Worm (Caenorhabditis elegans) whole organism, young adult: ENCODE data around the gene cdk-1.

ENCODE experiments used
- B0019.2 ChIP-seq: fragments of 200-800 bp; sonication (Bioruptor generic); conservative IDR thresholded peaks from 2 replicates; pipeline ENCODE4 v1.3.6; 2022; ENCODE audit warnings: missing genetic modification reagents, missing genetic modification characterization, missing compliant biosample characterization
- B0035.1 ChIP-seq: sonication (generic microtip); optimal IDR thresholded peaks from 2 replicates; lab custom pipeline; 2016; ENCODE audit warnings: missing genetic modification characterization, mild to moderate bottlenecking, missing compliant biosample characterization, missing genotype, missing genetic modification reagents
- F22D6.2 ChIP-seq: sonication (generic microtip); optimal IDR thresholded peaks from 2 replicates; lab custom pipeline; 2016; ENCODE audit warnings: mild to moderate bottlenecking, missing genetic modification characterization, missing compliant biosample characterization
- F37B4.10 ChIP-seq: fragments of 200-800 bp; sonication (Bioruptor generic); IDR thresholded peaks from 2 replicates; pipeline ENCODE4 v1.3.6; 2022; ENCODE audit warnings: missing genetic modification characterization, missing compliant biosample characterization
- T07F8.4 ChIP-seq: sonication (generic microtip); optimal IDR thresholded peaks from 2 replicates; lab custom pipeline; 2016; ENCODE audit warnings: mild to moderate bottlenecking, missing genetic modification characterization, moderate library complexity, missing compliant biosample characterization
- Y53F4B.3 ChIP-seq: fragments of 200-800 bp; sonication (Bioruptor generic); IDR thresholded peaks from 2 replicates; pipeline ENCODE4 v1.3.6; 2022; ENCODE audit warnings: missing genetic modification reagents, missing genetic modification characterization, missing compliant biosample characterization
- Y53G8AR.9 ChIP-seq: fragments of 200-800 bp; sonication (Bioruptor generic); conservative IDR thresholded peaks from 2 replicates; pipeline ENCODE4 v1.3.6; 2022; ENCODE audit warnings: missing genetic modification reagents, missing genetic modification characterization, missing compliant biosample characterization
- Y79H2A.3 ChIP-seq: fragments of 200-800 bp; sonication (Bioruptor generic); conservative IDR thresholded peaks from 2 replicates; pipeline ENCODE4 v1.3.6; 2022; ENCODE audit warnings: missing genetic modification reagents, missing genetic modification characterization, missing compliant biosample characterization
- ama-1 ChIP-seq, 3 experiments: fragments of 150-350 bp in 1 of 3; sonication (generic microtip) in 2 of 3; optimal IDR thresholded peaks; 2 replicates each; lab custom pipeline; 2014 to 2018; ENCODE audit warnings: missing biosample characterization in 2 of 3, missing genetic modification characterization in 2 of 3, missing genetic modification reagents in 2 of 3
- aptf-2 ChIP-seq: fragments of 200-800 bp; sonication (Bioruptor generic); conservative IDR thresholded peaks from 2 replicates; pipeline ENCODE4 v1.3.6; 2022; ENCODE audit warnings: missing genetic modification reagents, missing genetic modification characterization, missing compliant biosample characterization
- atf-7 ChIP-seq: sonication (generic microtip); optimal IDR thresholded peaks from 2 replicates; lab custom pipeline; 2017; ENCODE audit warnings: mild to moderate bottlenecking, missing genetic modification characterization, missing compliant biosample characterization
- athp-1 ChIP-seq: sonication (generic microtip); optimal IDR thresholded peaks from 2 replicates; lab custom pipeline; 2017; ENCODE audit warnings: mild to moderate bottlenecking, missing genetic modification characterization, missing compliant biosample characterization
- bed-1 ChIP-seq: fragments of 200-800 bp; sonication (Bioruptor generic); IDR thresholded peaks from 2 replicates; pipeline ENCODE4 v1.3.6; 2022; ENCODE audit warnings: missing genetic modification reagents, missing genetic modification characterization, missing compliant biosample characterization
- ccch-3 ChIP-seq: fragments of 200-800 bp; sonication (Bioruptor generic); optimal IDR thresholded peaks from 2 replicates; lab custom pipeline; 2018; ENCODE audit warnings: mild to moderate bottlenecking, missing genetic modification characterization, missing compliant biosample characterization
- cebp-2 ChIP-seq: fragments of 200-800 bp; sonication (Bioruptor generic); IDR thresholded peaks from 2 replicates; pipeline ENCODE4 v1.3.6; 2022; ENCODE audit warnings: missing genetic modification characterization, missing compliant biosample characterization
- ceh-100 ChIP-seq: fragments of 200-800 bp; sonication (Bioruptor generic); IDR thresholded peaks from 2 replicates; pipeline ENCODE4 v1.3.6; 2022; ENCODE audit warnings: missing genetic modification reagents, missing genetic modification characterization, missing compliant biosample characterization
- ceh-27 ChIP-seq: fragments of 200-800 bp; sonication (Bioruptor generic); optimal IDR thresholded peaks from 2 replicates; lab custom pipeline; 2018; ENCODE audit warnings: mild to moderate bottlenecking, missing genetic modification characterization, moderate library complexity, missing compliant biosample characterization
- ceh-79 ChIP-seq: sonication (generic microtip); optimal IDR thresholded peaks from 2 replicates; lab custom pipeline; 2017; ENCODE audit warnings: mild to moderate bottlenecking, missing genetic modification characterization, missing compliant biosample characterization
- chd-7 ChIP-seq: sonication (generic microtip); optimal IDR thresholded peaks from 2 replicates; lab custom pipeline; 2016; ENCODE audit warnings: mild to moderate bottlenecking, missing genetic modification characterization, moderate library complexity, missing compliant biosample characterization
- dpff-1 ChIP-seq: sonication (generic microtip); optimal IDR thresholded peaks from 2 replicates; lab custom pipeline; 2017; ENCODE audit warnings: mild to moderate bottlenecking, missing genetic modification characterization, missing compliant biosample characterization
- egl-18 ChIP-seq: fragments of 200-800 bp; sonication (Bioruptor generic); IDR thresholded peaks from 2 replicates; pipeline ENCODE4 v1.3.6; 2022; ENCODE audit warnings: missing genetic modification reagents, missing genetic modification characterization, missing compliant biosample characterization
- egrh-3 ChIP-seq: fragments of 200-800 bp; sonication (Bioruptor generic); IDR thresholded peaks from 2 replicates; pipeline ENCODE4 v1.3.6; 2022; ENCODE audit warnings: missing genetic modification reagents, missing genetic modification characterization, missing compliant biosample characterization
- hlh-26 ChIP-seq: fragments of 200-800 bp; sonication (Bioruptor generic); conservative IDR thresholded peaks from 2 replicates; pipeline ENCODE4 v1.3.6; 2022; ENCODE audit warnings: missing genetic modification reagents, missing genetic modification characterization, missing compliant biosample characterization
- lag-1 ChIP-seq: fragments of 200-800 bp; sonication (Bioruptor generic); IDR thresholded peaks from 2 replicates; pipeline ENCODE4 v1.3.6; 2022; ENCODE audit warnings: missing genetic modification reagents, missing genetic modification characterization, missing compliant biosample characterization
- let-607 ChIP-seq, 2 experiments: fragments of 200-800 bp in 1 of 2; sonication (Bioruptor generic) in 1 of 2; sonication (generic microtip) in 1 of 2; optimal IDR thresholded peaks; 2 replicates each; lab custom pipeline; 2016 to 2018; ENCODE audit warnings: mild to moderate bottlenecking in 2 of 2, missing compliant biosample characterization in 2 of 2, missing genetic modification characterization in 2 of 2, moderate library complexity in 2 of 2, missing genotype in 1 of 2
- lin-35 ChIP-seq, 3 experiments: fragments of 150-350 bp in 2 of 3; sonication (generic microtip) in 1 of 3; optimal IDR thresholded peaks; 2 replicates each; lab custom pipeline; 2014 to 2018; ENCODE audit warnings: missing biosample characterization in 3 of 3, missing genetic modification characterization in 3 of 3, missing genetic modification reagents in 3 of 3
- lin-40 ChIP-seq: sonication (generic microtip); optimal IDR thresholded peaks from 2 replicates; lab custom pipeline; 2016; ENCODE audit warnings: missing genetic modification characterization, mild to moderate bottlenecking, missing compliant biosample characterization, missing genotype, missing genetic modification reagents
- madf-3 ChIP-seq: fragments of 200-800 bp; sonication (Bioruptor generic); IDR thresholded peaks from 2 replicates; pipeline ENCODE4 v1.3.6; 2022; ENCODE audit warnings: missing genetic modification reagents, missing genetic modification characterization, missing compliant biosample characterization
- madf-6 ChIP-seq: fragments of 200-800 bp; sonication (Bioruptor generic); IDR thresholded peaks from 2 replicates; pipeline ENCODE4 v1.3.6; 2022; ENCODE audit warnings: missing genetic modification reagents, missing genetic modification characterization, missing compliant biosample characterization
- mcd-1 ChIP-seq: fragments of 200-800 bp; sonication (Bioruptor generic); IDR thresholded peaks from 2 replicates; pipeline ENCODE4 v1.3.6; 2022; ENCODE audit warnings: missing genetic modification reagents, missing genetic modification characterization, missing compliant biosample characterization
- nfya-1 ChIP-seq: sonication (generic microtip); optimal IDR thresholded peaks from 2 replicates; lab custom pipeline; 2017; ENCODE audit warnings: antibody characterized with exemption, missing compliant biosample characterization, missing genetic modification characterization, borderline replicate concordance; ENCODE audit not compliant: insufficient read depth
- nhr-179 ChIP-seq: sonication (generic microtip); optimal IDR thresholded peaks from 2 replicates; lab custom pipeline; 2016; ENCODE audit warnings: mild to moderate bottlenecking, missing genetic modification characterization, missing compliant biosample characterization
- nhr-90 ChIP-seq: sonication (generic microtip); optimal IDR thresholded peaks from 2 replicates; lab custom pipeline; 2016; ENCODE audit warnings: missing genotype, mild to moderate bottlenecking, missing genetic modification characterization, missing compliant biosample characterization
- repo-1 ChIP-seq: sonication (generic microtip); optimal IDR thresholded peaks from 2 replicates; lab custom pipeline; 2017; ENCODE audit warnings: mild to moderate bottlenecking, missing genetic modification characterization, missing compliant biosample characterization
- snpc-1.1 ChIP-seq: sonication (generic microtip); optimal IDR thresholded peaks from 2 replicates; lab custom pipeline; 2017; ENCODE audit warnings: missing genetic modification characterization, mild to moderate bottlenecking, missing compliant biosample characterization, antibody characterized with exemption, moderate library complexity, missing genotype, missing genetic modification reagents; ENCODE audit not compliant: insufficient read depth
- snpc-1.3 ChIP-seq: sonication (generic microtip); optimal IDR thresholded peaks from 2 replicates; lab custom pipeline; 2017; ENCODE audit warnings: missing genetic modification characterization, mild to moderate bottlenecking, missing compliant biosample characterization, antibody characterized with exemption, moderate library complexity, missing genotype, missing genetic modification reagents; ENCODE audit not compliant: insufficient read depth
- snpc-3.4 ChIP-seq: sonication (generic microtip); optimal IDR thresholded peaks from 2 replicates; lab custom pipeline; 2017; ENCODE audit warnings: missing genetic modification characterization, mild to moderate bottlenecking, missing compliant biosample characterization, antibody characterized with exemption, moderate library complexity, missing genotype, missing genetic modification reagents
- snpc-4 ChIP-seq, 5 experiments: fragments of 150-350 bp in 1 of 5; sonication (generic microtip) in 4 of 5; optimal IDR thresholded peaks; 2 replicates each; lab custom pipeline; 2014 to 2018; ENCODE audit warnings: missing genetic modification characterization in 5 of 5, missing biosample characterization in 3 of 5, antibody characterized with exemption in 2 of 5, mild to moderate bottlenecking in 2 of 5, missing compliant biosample characterization in 2 of 5, missing genotype in 2 of 5, moderate library complexity in 2 of 5, missing genetic modification reagents in 1 of 5
- somi-1 ChIP-seq: fragments of 200-800 bp; sonication (Bioruptor generic); optimal IDR thresholded peaks from 2 replicates; lab custom pipeline; 2018; ENCODE audit warnings: mild to moderate bottlenecking, missing genetic modification characterization, missing compliant biosample characterization
- tbp1 ChIP-seq: fragments of 200-800 bp; sonication (Bioruptor generic); optimal IDR thresholded peaks from 2 replicates; lab custom pipeline; 2018; ENCODE audit warnings: mild to moderate bottlenecking, missing genetic modification characterization, missing compliant biosample characterization
- unc-62 ChIP-seq: fragments of 150-350 bp; optimal IDR thresholded peaks from 2 replicates; lab custom pipeline; 2014; ENCODE audit warnings: missing biosample characterization, missing genetic modification reagents, missing genetic modification characterization
- zim-3 ChIP-seq: sonication (generic microtip); optimal IDR thresholded peaks from 2 replicates; lab custom pipeline; 2017; ENCODE audit warnings: mild to moderate bottlenecking, missing genetic modification characterization, moderate library complexity, missing compliant biosample characterization
- ztf-18 ChIP-seq: sonication (generic microtip); optimal IDR thresholded peaks from 2 replicates; lab custom pipeline; 2016; ENCODE audit warnings: missing genotype, mild to moderate bottlenecking, missing genetic modification characterization, missing compliant biosample characterization
- ztf-3 ChIP-seq: fragments of 200-800 bp; sonication (Bioruptor generic); optimal IDR thresholded peaks from 2 replicates; lab custom pipeline; 2018; ENCODE audit warnings: mild to moderate bottlenecking, missing genetic modification characterization, missing compliant biosample characterization
- ztf-6 ChIP-seq: fragments of 200-800 bp; sonication (Bioruptor generic); IDR thresholded peaks from 2 replicates; pipeline ENCODE4 v1.3.6; 2022; ENCODE audit warnings: missing genetic modification reagents, missing genetic modification characterization, missing compliant biosample characterization

cdk-1 gene

DNA sequence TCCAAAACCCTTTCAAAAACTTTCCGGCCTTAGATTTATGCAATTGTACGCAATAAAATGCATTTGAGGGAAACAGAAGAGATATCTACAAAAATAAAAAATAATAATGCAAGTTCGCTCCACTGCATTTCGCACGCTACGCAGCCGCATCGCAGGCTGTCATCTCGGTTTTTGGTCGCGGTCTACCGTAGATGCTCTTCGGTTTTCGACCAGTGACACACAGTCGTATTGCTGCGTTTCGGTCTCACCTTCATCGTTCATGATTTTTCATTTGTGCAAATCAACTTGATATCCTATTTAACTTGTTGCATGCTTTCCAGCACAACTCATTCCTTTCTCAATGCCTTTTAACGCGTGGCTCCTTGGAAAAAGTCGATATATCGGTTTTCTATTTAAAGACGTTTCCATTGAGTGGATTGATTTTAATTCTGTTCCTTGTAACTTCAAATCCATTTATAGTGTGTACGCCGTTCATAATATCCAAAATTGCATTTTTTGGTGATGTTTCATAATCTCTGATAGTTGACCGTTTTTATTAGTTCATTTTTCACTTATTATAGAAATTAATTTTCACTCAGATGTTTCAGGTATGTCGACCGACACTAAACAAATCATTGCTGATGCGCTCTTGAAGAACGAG lies 33.5 kb downstream of the cdk-1 start, which contains the start of gene vha-1 (continued):
- TF ChIP-seq tbp1 (GFP tag; lab: Kevin White, UChicago) = peak; percentile 62
- no peak for TF ChIP-seq ceh-79 (tag; lab: Kevin White, UChicago)
- peak; percentile 87 to 91 for TF ChIP-seq let-607 (tag; optimal IDR thresholded peaks at IDR 0.05; lab: Kevin White, UChicago)
- peak; percentile 76 for TF ChIP-seq nhr-90 (tag; lab: Kevin White, UChicago)
- TF ChIP-seq ama-1 (optimal IDR thresholded peaks at IDR 0.05; lab: Kevin White, UChicago) = peak; percentile 55
- peak in 1 of 2 experiments; percentile 4 for TF ChIP-seq ama-1 (GFP tag; optimal IDR thresholded peaks at IDR 0.05; lab: Kevin White, UChicago)
- no peak for TF ChIP-seq aptf-2 (GFP tag; lab: Robert Waterston, UW)
- no peak for TF ChIP-seq lag-1
- TF ChIP-seq nfya-1 (tag; lab: Kevin White, UChicago) = no peak
- no peak for TF ChIP-seq nhr-179
- peak; percentile 61 for TF ChIP-seq athp-1 (tag; lab: Kevin White, UChicago)
- peak; percentile 51 for TF ChIP-seq ztf-18
- TF ChIP-seq somi-1 (GFP tag; lab: Kevin White, UChicago) = peak; percentile 31
- TF ChIP-seq egl-18 (GFP tag; lab: Robert Waterston, UW) = no peak
- TF ChIP-seq ccch-3 = no peak
- TF ChIP-seq hlh-26 (GFP tag; lab: Robert Waterston, UW) = no peak
- no peak for TF ChIP-seq cebp-2 (GFP tag; lab: Robert Waterston, UW)
- peak; percentile 77 for TF ChIP-seq ceh-100 (GFP tag; lab: Robert Waterston, UW)
- peak; percentile 18 for TF ChIP-seq unc-62 (GFP tag; lab: Kevin White, UChicago)
- peak; percentile 8 for TF ChIP-seq atf-7 (tag; lab: Kevin White, UChicago)
- no peak for TF ChIP-seq T07F8.4 (tag; lab: Kevin White, UChicago)
- TF ChIP-seq F37B4.10 = no peak
- TF ChIP-seq dpff-1 (tag; lab: Kevin White, UChicago) = no peak
- peak; percentile 63 for TF ChIP-seq Y53G8AR.9 (GFP tag; lab: Robert Waterston, UW)
- peak; percentile 0 for TF ChIP-seq snpc-1.3 (tag; lab: Kevin White, UChicago)
- TF ChIP-seq madf-3 (GFP tag; lab: Robert Waterston, UW) = peak; percentile 100
- TF ChIP-seq chd-7 (tag; lab: Kevin White, UChicago) = no peak
- TF ChIP-seq madf-6 (GFP tag; lab: Robert Waterston, UW) = peak; percentile 38; the same call in 1 of the 2 replicates
- no peak for TF ChIP-seq Y79H2A.3 (GFP tag; lab: Robert Waterston, UW)
- TF ChIP-seq snpc-3.4 (tag; lab: Kevin White, UChicago) = no peak
- TF ChIP-seq zim-3 (tag; lab: Kevin White, UChicago) = no peak
- no peak for TF ChIP-seq bed-1 (GFP tag; lab: Robert Waterston, UW)
- TF ChIP-seq lin-35 (GFP tag; optimal IDR thresholded peaks at IDR 0.05; lab: Kevin White, UChicago) = peak in 1 of 3 experiments; percentile 55
- TF ChIP-seq ceh-27 (GFP tag; lab: Kevin White, UChicago) = peak; percentile 87
- TF ChIP-seq mcd-1 (GFP tag; lab: Robert Waterston, UW) = peak; percentile 97
- TF ChIP-seq lin-40 (tag; lab: Kevin White, UChicago) = peak; percentile 76
- no peak for TF ChIP-seq Y53F4B.3
- TF ChIP-seq snpc-1.1 = no peak
- 0 out of 2 replicates have a peak, but pooled peaks have one; percentile 45 for TF ChIP-seq ztf-6
- no peak for TF ChIP-seq F22D6.2 (tag; lab: Kevin White, UChicago)
- no peak for TF ChIP-seq repo-1 (tag; lab: Kevin White, UChicago)
- peak; percentile 26; the same call in 1 of the 2 replicates for TF ChIP-seq egrh-3 (GFP tag; lab: Robert Waterston, UW)
- no peak for TF ChIP-seq snpc-4 (GFP tag; optimal IDR thresholded peaks at IDR 0.05; lab: Kevin White, UChicago)
- peak in 3 of 4 experiments; percentile 36 to 62 (median 46) for TF ChIP-seq snpc-4 (tag; optimal IDR thresholded peaks at IDR 0.05; lab: Kevin White, UChicago)
- no peak for TF ChIP-seq B0019.2 (GFP tag; lab: Robert Waterston, UW)
- TF ChIP-seq B0035.1 (tag; lab: Kevin White, UChicago) = no peak
- no peak for TF ChIP-seq ztf-3 (GFP tag; lab: Kevin White, UChicago)
